Worm (Caenorhabditis elegans): ENCODE results near the gene tbc-12.
A peak's percentile ranks its signal among the peaks of the same experiment; 100 is the strongest.

tbc-12 gene

DNA sequence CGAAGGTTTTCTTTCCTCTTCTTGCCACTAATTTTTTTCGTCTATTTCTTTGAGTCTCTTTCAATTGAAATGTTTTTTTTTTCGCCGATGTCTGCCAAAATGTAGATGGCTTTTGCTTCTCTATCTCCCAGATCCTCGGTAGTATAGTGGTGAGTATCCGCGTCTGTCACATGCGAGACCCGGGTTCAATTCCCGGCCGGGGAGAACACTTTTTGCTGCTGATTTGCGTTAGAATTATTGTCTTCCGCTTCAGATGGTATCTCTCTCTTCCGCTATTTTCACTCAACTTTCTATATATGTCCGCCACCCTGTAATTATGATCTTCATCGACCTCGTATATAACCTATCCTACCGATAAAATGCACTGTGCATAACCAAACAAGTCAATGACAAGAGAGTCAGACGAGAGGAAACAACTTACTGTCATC, 21.2 kb upstream of the tbc-12 start (continued):
- TF ChIP-seq nhr-77 (tag; optimal IDR thresholded peaks at IDR 0.05) = peak; percentile 16
- TF ChIP-seq mdt-29 (GFP tag; IDR thresholded peaks at IDR 0.05) = no peak
- TF ChIP-seq nhr-41 (GFP tag; IDR thresholded peaks at IDR 0.05) = peak; percentile 93
- TF ChIP-seq ceh-28 (tag; optimal IDR thresholded peaks at IDR 0.05) = no peak
- TF ChIP-seq nhr-10 (tag; optimal IDR thresholded peaks at IDR 0.05) = no peak
- peak in 1 of 2 experiments; percentile 66 for TF ChIP-seq lsy-2 (tag; optimal IDR thresholded peaks at IDR 0.05)
- TF ChIP-seq F49E8.2 (tag; optimal IDR thresholded peaks at IDR 0.05; ENCODE audit: borderline replicate concordance) = peak; percentile 72
- TF ChIP-seq hlh-30 (tag; optimal IDR thresholded peaks at IDR 0.05; ENCODE audit: insufficient read depth) = peak; percentile 94
- TF ChIP-seq dpl-1 (GFP tag; optimal IDR thresholded peaks at IDR 0.05) = peak; percentile 17
- no peak for TF ChIP-seq nhr-237 (tag; optimal IDR thresholded peaks at IDR 0.05)
- TF ChIP-seq aha-1 (tag) = peak; percentile 97
- TF ChIP-seq ztf-11 (tag; optimal IDR thresholded peaks at IDR 0.05) = no peak
- TF ChIP-seq egl-43 (GFP tag; IDR thresholded peaks at IDR 0.05) = peak; percentile 94
- no peak for TF ChIP-seq cey-2 (tag; optimal IDR thresholded peaks at IDR 0.05; ENCODE audit: borderline replicate concordance, insufficient read depth)
- peak; percentile 92 for TF ChIP-seq daf-19 (GFP tag; conservative IDR thresholded peaks at IDR 0.05)
- TF ChIP-seq spr-3 (GFP tag; optimal IDR thresholded peaks at IDR 0.05) = peak; percentile 43
- TF ChIP-seq nhr-111 (GFP tag; optimal IDR thresholded peaks at IDR 0.05) = peak; percentile 48
- TF ChIP-seq duxl-1 (tag; optimal IDR thresholded peaks at IDR 0.05; ENCODE audit: poor library complexity) = peak; percentile 52
- TF ChIP-seq mxl-3 (GFP tag; optimal IDR thresholded peaks at IDR 0.05) = peak; percentile 76
- TF ChIP-seq attf-4 (tag; optimal IDR thresholded peaks at IDR 0.05) = no peak
- TF ChIP-seq zag-1 (tag; optimal IDR thresholded peaks at IDR 0.05) = no peak

DNA sequence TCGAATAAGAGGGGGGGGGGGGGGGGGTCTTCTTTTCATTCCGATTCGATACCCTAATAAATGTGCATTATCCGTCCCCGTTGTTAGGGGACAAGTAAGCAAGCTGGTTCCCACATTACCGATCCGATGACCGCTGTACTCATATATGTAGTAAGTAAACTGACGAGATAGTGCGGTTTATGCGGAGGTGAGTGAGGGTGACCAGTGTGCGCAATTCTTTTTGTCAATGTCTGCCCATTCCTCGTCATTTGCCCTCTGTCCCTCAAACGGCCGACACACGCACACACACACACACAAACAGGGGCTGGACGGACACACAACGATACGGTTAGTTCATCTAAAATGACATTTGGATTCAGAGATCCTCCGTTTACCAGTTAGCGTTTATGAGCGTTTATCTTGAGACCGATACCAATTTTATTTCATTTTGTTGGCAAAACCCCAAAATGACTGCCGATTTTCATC, 20.0 kb upstream of the tbc-12 start, which contains the start of gene aat-3:
aat-3 (plus strand) TSS at position 51 of the 465 bp plus-strand sequence.
- peak; percentile 2 for TF ChIP-seq hlh-11 (tag; optimal IDR thresholded peaks at IDR 0.05)
- TF ChIP-seq aha-1 (tag) = peak; percentile 64
- no peak for TF ChIP-seq gei-8 (GFP tag; optimal IDR thresholded peaks at IDR 0.05)
- TF ChIP-seq mes-2 (tag; optimal IDR thresholded peaks at IDR 0.05; ENCODE audit: poor library complexity, severe bottlenecking) = peak; percentile 5
- no peak for TF ChIP-seq lsy-2 (tag; optimal IDR thresholded peaks at IDR 0.05)
- TF ChIP-seq nhr-28 (tag; optimal IDR thresholded peaks at IDR 0.05) = peak; percentile 23
- TF ChIP-seq hmg-1.1 (GFP tag; IDR thresholded peaks at IDR 0.05) = 0 out of 2 replicates have a peak, but pooled peaks have one; percentile 28
- TF ChIP-seq mep-1 (tag; optimal IDR thresholded peaks at IDR 0.05) = no peak
- peak in 1 of 2 experiments; percentile 69 for TF ChIP-seq unc-62 (GFP tag; optimal IDR thresholded peaks at IDR 0.05 in 1 of 2)
- TF ChIP-seq unc-62 (tag; optimal IDR thresholded peaks at IDR 0.05) = no peak

DNA sequence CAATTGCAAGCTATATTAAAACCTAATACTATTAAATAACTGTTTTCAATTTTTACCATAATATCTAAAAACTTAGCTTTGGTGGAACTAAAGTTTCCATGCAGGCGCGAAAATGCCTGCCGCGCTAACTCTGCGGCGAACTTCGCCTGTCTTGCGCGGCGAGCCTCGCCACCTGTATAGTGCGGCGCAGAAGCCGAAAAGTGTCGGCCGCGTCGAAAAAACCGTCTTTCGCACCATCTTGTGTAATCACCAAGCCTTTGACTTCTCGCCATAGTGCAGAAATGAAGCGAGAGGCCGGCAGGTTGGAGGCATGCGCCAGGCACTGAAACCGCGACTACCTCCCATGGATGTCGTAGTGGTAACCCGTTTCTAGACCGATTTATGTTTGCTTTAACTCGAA, 19.2 kb upstream of the tbc-12 start:
- TF ChIP-seq aha-1 (tag) (peak; percentile 18), egl-43 (GFP tag; IDR thresholded peaks at IDR 0.05) (peak; percentile 26; the same call in 1 of the 2 replicates), nhr-11 (tag; optimal IDR thresholded peaks at IDR 0.05) (no peak), set-16 (GFP tag; IDR thresholded peaks at IDR 0.05) (peak; percentile 81), Y48G9A.11 (GFP tag; IDR thresholded peaks at IDR 0.05) (0 out of 2 replicates have a peak, but pooled peaks have one; percentile 10)

DNA sequence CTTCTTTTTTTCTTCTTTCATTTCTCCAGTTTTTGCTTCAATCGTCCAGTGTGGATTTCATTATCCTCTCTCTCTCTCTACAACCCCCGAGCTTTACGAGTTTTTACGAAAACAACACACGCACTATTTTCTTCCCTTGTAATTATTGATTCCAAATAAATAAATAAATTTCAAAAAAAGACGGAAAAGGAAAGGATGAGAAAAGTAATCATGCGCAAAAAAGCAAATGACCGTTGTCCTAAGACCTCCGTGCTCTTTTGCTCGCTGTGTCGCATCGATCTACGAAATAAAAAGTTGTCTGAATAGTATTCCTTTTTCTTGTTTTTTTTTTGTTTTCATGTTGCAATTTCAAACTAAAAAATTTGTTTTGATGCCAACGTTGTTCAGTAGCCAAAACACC, 18.4 kb upstream of the tbc-12 start:
- TF ChIP-seq fkh-10 (GFP tag; optimal IDR thresholded peaks at IDR 0.05) (peak; percentile 54), hmg-1.1 (GFP tag; IDR thresholded peaks at IDR 0.05) (no peak), ceh-44 (GFP tag; IDR thresholded peaks at IDR 0.05) (no peak), pqm-1 (tag; optimal IDR thresholded peaks at IDR 0.05) (no peak), daf-8 (GFP tag; IDR thresholded peaks at IDR 0.05) (no peak), saeg-2 (GFP tag; IDR thresholded peaks at IDR 0.05) (no peak), unc-62 (GFP tag; optimal IDR thresholded peaks at IDR 0.05 in 1 of 2) (no peak), unc-62 (tag; optimal IDR thresholded peaks at IDR 0.05) (no peak), jun-1 (tag; optimal IDR thresholded peaks at IDR 0.05) (no peak), ceh-82 (tag; optimal IDR thresholded peaks at IDR 0.05) (no peak), daf-16 (GFP tag; optimal IDR thresholded peaks at IDR 0.05) (no peak), daf-16 (tag; optimal IDR thresholded peaks at IDR 0.05) (no peak), hlh-30 (tag; optimal IDR thresholded peaks at IDR 0.05; ENCODE audit: insufficient read depth) (peak; percentile 53)
